Fruit fly (Drosophila melanogaster) whole organism, embryonic: ENCODE results near the gene Irbp.

Source experiments
- Aef1 ChIP-seq: fragments of 200-800 bp; sonication (Bioruptor generic); IDR thresholded peaks from 3 replicates; pipeline ENCODE4 v1.3.6; 2022; ENCODE audit warnings: missing biosample characterization, missing genetic modification characterization
- Atf3 ChIP-seq: fragments of 200-800 bp; sonication (Bioruptor generic); optimal IDR thresholded peaks from 3 replicates; lab custom pipeline; 2016; ENCODE audit warnings: missing biosample characterization, missing genetic modification characterization
- Bgb ChIP-seq: fragments of 200-800 bp; sonication (Bioruptor generic); IDR thresholded peaks from 2 replicates; pipeline ENCODE4 v1.3.6; 2022; ENCODE audit warnings: missing biosample characterization, missing genetic modification characterization; ENCODE audit not compliant: partially characterized antibody
- CG10366 ChIP-seq: fragments of 200-800 bp; sonication (Bioruptor generic); IDR thresholded peaks from 2 replicates; pipeline ENCODE4 v1.3.6; 2022; ENCODE audit warnings: missing biosample characterization, missing genetic modification characterization
- CG10431 ChIP-seq: fragments of 200-800 bp; sonication (Bioruptor generic); optimal IDR thresholded peaks from 3 replicates; lab custom pipeline; 2018; ENCODE audit warnings: missing biosample characterization, mild to moderate bottlenecking, missing genetic modification characterization
- CG11398 ChIP-seq: fragments of 200-800 bp; sonication (Bioruptor generic); optimal IDR thresholded peaks from 2 replicates; lab custom pipeline; 2016; ENCODE audit warnings: missing biosample characterization, missing genetic modification characterization
- CG12104 ChIP-seq: fragments of 200-800 bp; sonication (Bioruptor generic); optimal IDR thresholded peaks from 3 replicates; lab custom pipeline; 2016; ENCODE audit warnings: missing biosample characterization, missing genetic modification characterization
- CG15073 ChIP-seq: fragments of 200-800 bp; sonication (Bioruptor generic); optimal IDR thresholded peaks from 2 replicates; lab custom pipeline; 2016; ENCODE audit warnings: missing biosample characterization, missing genetic modification characterization
- CG1529 ChIP-seq: fragments of 200-800 bp; sonication (Bioruptor generic); optimal IDR thresholded peaks from 3 replicates; lab custom pipeline; 2018; ENCODE audit warnings: missing biosample characterization, missing genetic modification characterization
- CG1603 ChIP-seq: fragments of 200-800 bp; sonication (Bioruptor generic); optimal IDR thresholded peaks from 2 replicates; lab custom pipeline; 2019; ENCODE audit warnings: missing biosample characterization, mild to moderate bottlenecking, missing genetic modification characterization, moderate library complexity
- CG17359 ChIP-seq: fragments of 200-800 bp; sonication (Bioruptor generic); optimal IDR thresholded peaks from 3 replicates; lab custom pipeline; 2018; ENCODE audit warnings: missing biosample characterization, mild to moderate bottlenecking, missing genetic modification characterization, moderate library complexity
- CG2202 ChIP-seq: fragments of 200-800 bp; sonication (Bioruptor generic); optimal IDR thresholded peaks from 2 replicates; lab custom pipeline; 2018; ENCODE audit warnings: missing biosample characterization, mild to moderate bottlenecking, missing genetic modification characterization
- CG2875 ChIP-seq: fragments of 200-800 bp; sonication (Bioruptor generic); optimal IDR thresholded peaks from 2 replicates; lab custom pipeline; 2017; ENCODE audit warnings: missing biosample characterization, mild to moderate bottlenecking, missing genetic modification characterization, missing genetic modification reagents
- CG31224 ChIP-seq: fragments of 200-800 bp; sonication (Bioruptor generic); IDR thresholded peaks from 2 replicates; pipeline ENCODE4 v1.3.6; 2022; ENCODE audit warnings: missing biosample characterization, missing genetic modification characterization
- CG3163 ChIP-seq: fragments of 200-800 bp; sonication (Bioruptor generic); optimal IDR thresholded peaks from 3 replicates; lab custom pipeline; 2016; ENCODE audit warnings: missing biosample characterization, missing genetic modification characterization
- CG33213 ChIP-seq: fragments of 200-800 bp; sonication (Bioruptor generic); optimal IDR thresholded peaks from 3 replicates; lab custom pipeline; 2016; ENCODE audit warnings: missing biosample characterization, missing genetic modification characterization
- CG34224 ChIP-seq: fragments of 200-800 bp; sonication (Bioruptor generic); IDR thresholded peaks from 3 replicates; pipeline ENCODE4 v1.3.6; 2022; ENCODE audit warnings: missing biosample characterization, missing genetic modification characterization; ENCODE audit not compliant: partially characterized antibody
- CG34422 ChIP-seq: fragments of 200-800 bp; sonication (Bioruptor generic); IDR thresholded peaks from 3 replicates; pipeline ENCODE4 v1.3.6; 2022; ENCODE audit warnings: missing biosample characterization, missing genetic modification characterization
- CG3995 ChIP-seq: fragments of 200-800 bp; sonication (Bioruptor generic); optimal IDR thresholded peaks from 3 replicates; lab custom pipeline; 2016; ENCODE audit warnings: missing biosample characterization, missing genetic modification characterization
- CG4360 ChIP-seq: fragments of 200-800 bp; sonication (Bioruptor generic); IDR thresholded peaks from 2 replicates; pipeline ENCODE4 v1.3.6; 2022; ENCODE audit warnings: missing biosample characterization, missing genetic modification characterization
- CG6272 ChIP-seq: fragments of 200-800 bp; sonication (Bioruptor generic); IDR thresholded peaks from 2 replicates; pipeline ENCODE4 v1.3.6; 2022; ENCODE audit warnings: missing biosample characterization, missing genetic modification characterization
- CG7556 ChIP-seq: fragments of 200-800 bp; sonication (Bioruptor generic); optimal IDR thresholded peaks from 2 replicates; lab custom pipeline; 2017; ENCODE audit warnings: missing biosample characterization, mild to moderate bottlenecking, missing genetic modification characterization
- CG7839 ChIP-seq: fragments of 200-800 bp; sonication (Bioruptor generic); optimal IDR thresholded peaks from 3 replicates; lab custom pipeline; 2018; ENCODE audit warnings: missing biosample characterization, mild to moderate bottlenecking, missing genetic modification characterization, moderate library complexity
- CG8478 ChIP-seq: fragments of >200 bp; optimal IDR thresholded peaks from 2 replicates; lab custom pipeline; 2018
- CTCF ChIP-seq: fragments of 200-800 bp; sonication (Bioruptor generic); optimal IDR thresholded peaks from 2 replicates; lab custom pipeline; 2017; ENCODE audit warnings: missing biosample characterization, mild to moderate bottlenecking, missing genetic modification characterization, moderate library complexity
- Chrac-16 ChIP-seq: fragments of 200-800 bp; sonication (Bioruptor generic); optimal IDR thresholded peaks from 3 replicates; lab custom pipeline; 2016; ENCODE audit warnings: missing biosample characterization, missing genetic modification characterization
- D19A ChIP-seq: fragments of 200-800 bp; optimal IDR thresholded peaks from 3 replicates; lab custom pipeline; 2019; ENCODE audit warnings: missing biosample characterization, mild to moderate bottlenecking, missing genetic modification characterization, moderate library complexity
- E2f1 ChIP-seq: fragments of 200-800 bp; sonication (Bioruptor generic); IDR thresholded peaks from 2 replicates; pipeline ENCODE4 v1.3.6; 2022; ENCODE audit warnings: missing biosample characterization, missing genetic modification characterization
- ERR ChIP-seq: fragments of 200-800 bp; sonication (Bioruptor generic); optimal IDR thresholded peaks from 2 replicates; lab custom pipeline; 2016; ENCODE audit warnings: missing biosample characterization, missing genetic modification characterization
- HLH3B ChIP-seq: fragments of 200-800 bp; sonication (Bioruptor generic); IDR thresholded peaks from 2 replicates; pipeline ENCODE4 v1.3.6; 2022; ENCODE audit warnings: missing biosample characterization, missing genetic modification characterization
- MBD-R2 ChIP-seq: fragments of 200-800 bp; sonication (Bioruptor generic); IDR thresholded peaks from 2 replicates; pipeline ENCODE4 v1.3.6; 2022; ENCODE audit warnings: missing biosample characterization, missing genetic modification characterization
- Mad ChIP-seq: fragments of 200-800 bp; sonication (Bioruptor generic); optimal IDR thresholded peaks from 2 replicates; lab custom pipeline; 2016; ENCODE audit warnings: missing biosample characterization, missing genetic modification characterization
- Mrtf ChIP-seq: fragments of 200-800 bp; sonication (Bioruptor generic); IDR thresholded peaks from 3 replicates; pipeline ENCODE4 v1.3.6; 2022; ENCODE audit warnings: missing biosample characterization, missing genetic modification characterization
- NK7.1 ChIP-seq: fragments of 200-800 bp; sonication (Bioruptor generic); optimal IDR thresholded peaks from 3 replicates; lab custom pipeline; 2016; ENCODE audit warnings: missing biosample characterization, missing genetic modification characterization
- Oaz ChIP-seq: fragments of 200-800 bp; sonication (Bioruptor generic); IDR thresholded peaks from 2 replicates; pipeline ENCODE4 v1.3.6; 2022; ENCODE audit warnings: missing biosample characterization, missing genetic modification characterization
- ase ChIP-seq: fragments of 200-800 bp; sonication (Bioruptor generic); IDR thresholded peaks from 3 replicates; pipeline ENCODE4 v1.3.6; 2022; ENCODE audit warnings: missing biosample characterization, missing genetic modification characterization
- cato ChIP-seq: fragments of 200-800 bp; sonication (Bioruptor generic); optimal IDR thresholded peaks from 2 replicates; lab custom pipeline; 2016; ENCODE audit warnings: missing biosample characterization, missing genetic modification characterization, borderline replicate concordance
- caup ChIP-seq: fragments of 200-800 bp; sonication (Bioruptor generic); optimal IDR thresholded peaks from 3 replicates; lab custom pipeline; 2017; ENCODE audit warnings: missing biosample characterization, mild to moderate bottlenecking, missing genetic modification characterization, moderate library complexity; ENCODE audit not compliant: severe bottlenecking
- crp ChIP-seq, 2 experiments: fragments of 200-800 bp; sonication (Bioruptor generic); optimal IDR thresholded peaks; 2 replicates in 1 of 2; 3 replicates in 1 of 2; lab custom pipeline; 2017; ENCODE audit warnings: missing biosample characterization in 2 of 2, missing genetic modification characterization in 2 of 2, mild to moderate bottlenecking in 1 of 2, moderate library complexity in 1 of 2
- disco-r ChIP-seq: fragments of 200-800 bp; sonication (Bioruptor generic); optimal IDR thresholded peaks from 2 replicates; lab custom pipeline; 2016; ENCODE audit warnings: missing biosample characterization, missing genetic modification characterization
- grau ChIP-seq: fragments of 200-800 bp; optimal IDR thresholded peaks from 3 replicates; lab custom pipeline; 2019; ENCODE audit warnings: missing biosample characterization, mild to moderate bottlenecking, missing genetic modification characterization, moderate library complexity
- gro ChIP-seq: fragments of 200-800 bp; sonication (Bioruptor generic); optimal IDR thresholded peaks from 2 replicates; lab custom pipeline; 2016; ENCODE audit warnings: missing biosample characterization, missing genetic modification characterization
- ham ChIP-seq: fragments of 200-800 bp; sonication (Bioruptor generic); IDR thresholded peaks from 2 replicates; pipeline ENCODE4 v1.3.6; 2022; ENCODE audit warnings: missing biosample characterization, missing genetic modification characterization
- inv ChIP-seq: fragments of 200-800 bp; sonication (Bioruptor generic); IDR thresholded peaks from 2 replicates; pipeline ENCODE4 v1.3.6; 2022; ENCODE audit warnings: missing biosample characterization, missing genetic modification characterization; ENCODE audit not compliant: partially characterized antibody
- kah ChIP-seq: fragments of 200-800 bp; sonication (Bioruptor generic); optimal IDR thresholded peaks from 2 replicates; lab custom pipeline; 2018; ENCODE audit warnings: missing biosample characterization, mild to moderate bottlenecking, missing genetic modification characterization
- klu ChIP-seq: fragments of 200-800 bp; sonication (Bioruptor generic); IDR thresholded peaks from 2 replicates; pipeline ENCODE4 v1.3.6; 2022; ENCODE audit warnings: missing biosample characterization, missing genetic modification characterization
- nerfin-2 ChIP-seq: fragments of 200-800 bp; sonication (Bioruptor generic); IDR thresholded peaks from 2 replicates; pipeline ENCODE4 v1.3.6; 2022; ENCODE audit warnings: missing biosample characterization, missing genetic modification characterization; ENCODE audit not compliant: partially characterized antibody
- org-1 ChIP-seq: fragments of 200-800 bp; sonication (Bioruptor generic); optimal IDR thresholded peaks from 2 replicates; lab custom pipeline; 2017; ENCODE audit warnings: missing biosample characterization, missing genetic modification characterization
- pb ChIP-seq: fragments of 200-800 bp; sonication (Bioruptor generic); optimal IDR thresholded peaks from 3 replicates; lab custom pipeline; 2016; ENCODE audit warnings: missing biosample characterization, missing genetic modification characterization
- scrt ChIP-seq: fragments of 200-800 bp; sonication (Bioruptor generic); optimal IDR thresholded peaks from 2 replicates; lab custom pipeline; 2018; ENCODE audit warnings: missing biosample characterization, mild to moderate bottlenecking, missing genetic modification characterization, moderate library complexity
- sna ChIP-seq: fragments of 200-800 bp; sonication (Bioruptor generic); IDR thresholded peaks from 2 replicates; pipeline ENCODE4 v1.3.6; 2022; ENCODE audit warnings: missing biosample characterization, missing genetic modification characterization; ENCODE audit not compliant: partially characterized antibody
- stwl ChIP-seq: fragments of 200-800 bp; sonication (Bioruptor generic); optimal IDR thresholded peaks from 3 replicates; lab custom pipeline; 2018; ENCODE audit warnings: missing biosample characterization, mild to moderate bottlenecking, missing genetic modification characterization, moderate library complexity
- zf30C ChIP-seq: fragments of 200-800 bp; sonication (Bioruptor generic); optimal IDR thresholded peaks from 3 replicates; lab custom pipeline; 2018; ENCODE audit warnings: missing biosample characterization, mild to moderate bottlenecking, missing genetic modification characterization

Gene Irbp

DNA sequence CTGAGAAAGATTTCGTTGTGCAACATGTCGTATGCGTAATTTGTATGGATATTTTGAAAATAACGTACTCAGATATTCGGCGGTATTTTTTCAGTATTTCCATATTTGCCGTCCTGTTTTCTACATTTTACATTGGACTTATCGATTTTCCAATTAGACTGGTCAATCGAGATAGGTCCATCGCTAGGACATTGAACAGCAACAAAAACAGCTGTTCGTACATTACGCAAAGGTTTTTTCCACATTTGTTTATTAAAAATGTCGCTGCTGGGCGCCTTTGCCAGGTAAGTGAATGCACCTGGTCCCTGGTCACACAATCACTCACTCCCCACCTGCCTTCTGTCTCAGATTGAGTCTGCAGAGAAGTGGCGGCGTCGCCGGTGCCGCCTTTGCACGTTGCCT is 2.1 kb upstream of the Irbp start, which contains the start of gene mRpL40 (continued):
- TF ChIP-seq CG1603 (tag; lab: Kevin White, UChicago) (peak; percentile 49), Mad (GFP tag; lab: Kevin White, UChicago) (no peak), CG6272 (GFP tag; lab: Robert Waterston, UW) (no peak), Chrac-16 (GFP tag; lab: Kevin White, UChicago) (no peak), CG7839 (tag; lab: Kevin White, UChicago) (no peak), HLH3B (GFP tag; lab: Robert Waterston, UW) (no peak), CG8478 (lab: Kevin White, UChicago) (no peak), ERR (GFP tag; lab: Kevin White, UChicago) (no peak), cato (GFP tag; lab: Kevin White, UChicago) (no peak), disco-r (no peak), inv (GFP tag; lab: Robert Waterston, UW) (0 out of 2 replicates have a peak, but pooled peaks have one; percentile 8), caup (GFP tag; lab: Kevin White, UChicago) (no peak), CG34224 (GFP tag; lab: Robert Waterston, UW) (peak; percentile 69), CG2202 (tag; lab: Kevin White, UChicago) (no peak), CG12104 (GFP tag; lab: Kevin White, UChicago) (no peak), Atf3 (GFP tag; lab: Kevin White, UChicago) (no peak), CG3995 (GFP tag; lab: Kevin White, UChicago) (no peak), ase (GFP tag; lab: Robert Waterston, UW) (no peak), CG11398 (no peak), kah (GFP tag; lab: Kevin White, UChicago) (no peak), CG34422 (GFP tag; lab: Robert Waterston, UW) (no peak), Oaz (no peak), CG17359 (tag; lab: Kevin White, UChicago) (no peak), CG33213 (GFP tag; lab: Kevin White, UChicago) (no peak), Aef1 (GFP tag; lab: Robert Waterston, UW) (no peak), E2f1 (GFP tag; lab: Robert Waterston, UW) (no peak), stwl (tag; lab: Kevin White, UChicago) (peak; percentile 81), CG10431 (GFP tag; lab: Kevin White, UChicago) (no peak), scrt (no peak), CTCF (GFP tag; lab: Kevin White, UChicago) (peak; percentile 27), crp (GFP tag; optimal IDR thresholded peaks at IDR 0.05; lab: Kevin White, UChicago) (peak; percentile 60 to 91), CG31224 (GFP tag; lab: Robert Waterston, UW) (no peak), NK7.1 (GFP tag; lab: Kevin White, UChicago) (no peak), Mrtf (GFP tag; lab: Robert Waterston, UW) (no peak), sna (peak; percentile 42; the same call in 1 of the 2 replicates), MBD-R2 (peak; percentile 91), pb (no peak), grau (tag; lab: Kevin White, UChicago) (no peak), ham (GFP tag; lab: Robert Waterston, UW) (no peak), CG2875 (GFP tag; lab: Kevin White, UChicago) (no peak), gro (GFP tag; lab: Kevin White, UChicago) (no peak), nerfin-2 (0 out of 2 replicates have a peak, but pooled peaks have one; percentile 17), CG1529 (GFP tag; lab: Kevin White, UChicago) (no peak), CG3163 (GFP tag; lab: Kevin White, UChicago) (no peak), CG4360 (GFP tag; lab: Robert Waterston, UW) (no peak), CG10366 (GFP tag; lab: Robert Waterston, UW) (no peak), CG15073 (no peak), CG7556 (no peak), org-1 (GFP tag; lab: Kevin White, UChicago) (no peak), klu (GFP tag; lab: Robert Waterston, UW) (no peak), zf30C (GFP tag; lab: Kevin White, UChicago) (no peak), D19A (tag; lab: Kevin White, UChicago) (no peak), Bgb (GFP tag; lab: Robert Waterston, UW) (no peak; the same call in 1 of the 2 replicates)
